Fruit fly (Drosophila melanogaster) Kc167 (cell line): ENCODE results near the gene CG3739.

Source experiments
- Myc ChIP-seq: fragments of >200 bp; optimal IDR thresholded peaks from 2 replicates; lab custom pipeline; 2017; ENCODE audit warnings: missing external identifiers
- Sin3A ChIP-seq: fragments of >200 bp; optimal IDR thresholded peaks from 2 replicates; lab custom pipeline; 2018; ENCODE audit warnings: missing external identifiers
- h ChIP-seq: fragments of >200 bp; optimal IDR thresholded peaks from 3 replicates; lab custom pipeline; 2018; ENCODE audit warnings: missing external identifiers
- insv ChIP-seq: fragments of >200 bp; optimal IDR thresholded peaks from 3 replicates; lab custom pipeline; 2018; ENCODE audit warnings: missing external identifiers
- psq ChIP-seq: fragments of >200 bp; optimal IDR thresholded peaks from 2 replicates; lab custom pipeline; 2017; ENCODE audit warnings: missing external identifiers
- ttk ChIP-seq: sonication (Bioruptor generic); optimal IDR thresholded peaks from 2 replicates; lab custom pipeline; 2017; ENCODE audit warnings: missing external identifiers

CG3739 gene

DNA sequence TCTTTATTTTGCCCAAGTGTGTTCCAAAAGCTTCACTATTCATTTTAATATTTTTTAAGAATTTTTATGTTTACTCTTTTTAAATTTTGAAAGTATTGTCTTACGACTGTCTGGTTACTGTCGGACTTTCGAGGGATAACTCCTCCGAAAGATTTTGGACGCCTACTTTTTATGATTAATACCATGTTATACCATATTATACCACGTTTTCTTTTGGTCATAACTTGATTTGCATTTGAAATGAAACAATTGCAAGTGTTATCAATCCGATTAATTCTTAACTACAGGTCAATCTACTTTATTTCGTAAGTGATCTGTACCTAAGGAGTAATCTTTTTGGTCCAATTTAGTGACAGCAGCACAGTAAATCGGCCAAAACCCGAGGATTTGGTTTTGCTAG lies 17.2 kb upstream of the CG3739 start, which contains the start of gene CG31404:
Gene CG31404 (minus strand): TSS at position 101 of the 400 bp plus-strand sequence.
- TF ChIP-seq insv (lab: Kevin White, UChicago) (no peak), Myc (lab: Kevin White, UChicago) (no peak), h (lab: Kevin White, UChicago) (no peak), Sin3A (lab: Kevin White, UChicago) (no peak), ttk (lab: Kevin White, UChicago) (no peak), psq (lab: Kevin White, UChicago) (no peak)

DNA sequence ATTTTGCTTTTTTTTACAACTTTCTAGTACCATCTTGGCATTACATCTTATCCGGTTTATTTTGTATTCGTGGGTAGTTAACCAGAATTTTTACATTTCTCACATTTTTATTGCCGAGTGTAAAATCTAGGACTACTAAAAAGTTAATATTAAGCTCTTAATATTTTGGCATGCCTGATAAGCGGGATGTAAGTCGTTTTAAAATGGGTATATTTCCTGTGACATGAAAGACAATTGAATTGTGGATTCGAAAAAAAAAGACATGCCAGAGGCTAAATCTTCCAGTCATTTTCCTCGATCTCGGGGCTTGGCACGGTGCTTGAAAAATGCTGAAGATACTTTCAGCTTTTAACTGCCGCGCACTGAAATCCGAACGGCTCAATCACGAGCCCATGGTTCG lies 16.0 kb upstream of the CG3739 start, which contains the start of gene CG31245:
Gene CG31245 (minus strand): TSS at position 101 of the 400 bp plus-strand sequence.
- TF ChIP-seq h (lab: Kevin White, UChicago) (no peak), ttk (lab: Kevin White, UChicago) (no peak), Sin3A (lab: Kevin White, UChicago) (no peak), psq (lab: Kevin White, UChicago) (no peak), insv (lab: Kevin White, UChicago) (no peak), Myc (lab: Kevin White, UChicago) (no peak)

DNA sequence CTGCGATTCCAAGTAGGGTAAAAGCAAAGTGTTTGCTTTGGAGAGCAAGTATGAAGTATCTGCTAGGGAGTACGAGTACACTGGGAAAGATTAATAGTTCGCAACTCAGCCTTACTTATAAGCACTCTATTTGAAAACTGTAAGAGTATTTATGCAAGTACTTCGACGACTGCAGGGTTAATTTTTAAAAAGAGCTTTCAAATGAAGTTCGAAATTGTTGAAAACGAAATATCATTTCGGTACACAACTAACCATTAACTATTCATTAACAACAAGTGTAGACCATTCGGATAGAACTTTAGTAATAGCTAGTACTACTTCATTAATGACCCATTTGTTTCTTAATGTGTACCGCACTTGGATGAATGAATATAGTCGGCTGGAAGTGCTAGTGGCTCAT lies 9.9 kb upstream of the CG3739 start:
- TF ChIP-seq h (lab: Kevin White, UChicago) (no peak), psq (lab: Kevin White, UChicago) (no peak)

DNA sequence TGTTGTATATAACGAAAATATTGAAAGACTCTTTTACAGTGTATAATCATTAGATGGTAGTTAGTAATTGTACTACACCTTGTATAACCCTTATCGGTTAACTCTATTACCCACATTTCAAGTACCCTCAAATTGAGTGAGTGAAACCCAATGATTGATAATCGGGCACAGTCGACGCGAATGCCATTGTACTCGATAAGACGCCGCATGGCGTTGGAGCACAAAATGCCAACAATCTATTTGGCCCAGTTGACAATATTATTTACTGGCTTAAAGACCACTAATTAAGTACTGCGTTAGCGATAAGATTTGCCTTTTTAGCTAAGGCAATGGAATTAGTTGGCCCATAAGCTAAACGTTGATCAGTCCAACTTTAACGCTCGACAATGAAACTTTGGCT lies 5.6 kb upstream of the CG3739 start, which contains the start of gene CG3734:
Gene CG3734 (plus strand): TSS at position 254 of the 400 bp plus-strand sequence.
- TF ChIP-seq insv (lab: Kevin White, UChicago) (no peak), ttk (lab: Kevin White, UChicago) (no peak), Myc (lab: Kevin White, UChicago) (no peak), Sin3A (lab: Kevin White, UChicago) (no peak), h (lab: Kevin White, UChicago) (no peak), psq (lab: Kevin White, UChicago) (no peak)

- no peak for TF ChIP-seq psq (lab: Kevin White, UChicago)
- TF ChIP-seq h (lab: Kevin White, UChicago): no peak
- no peak for TF ChIP-seq insv (lab: Kevin White, UChicago)
- no peak for TF ChIP-seq Myc (lab: Kevin White, UChicago)
- TF ChIP-seq Sin3A (lab: Kevin White, UChicago): no peak
- no peak for TF ChIP-seq ttk (lab: Kevin White, UChicago)
Measured at dm6 chr3R:19389919-19390318, 3.2 kb upstream of the CG3739 start, which contains the start of gene CG18493. Gene CG18493 (plus strand): TSS chr3R:19390270.

DNA sequence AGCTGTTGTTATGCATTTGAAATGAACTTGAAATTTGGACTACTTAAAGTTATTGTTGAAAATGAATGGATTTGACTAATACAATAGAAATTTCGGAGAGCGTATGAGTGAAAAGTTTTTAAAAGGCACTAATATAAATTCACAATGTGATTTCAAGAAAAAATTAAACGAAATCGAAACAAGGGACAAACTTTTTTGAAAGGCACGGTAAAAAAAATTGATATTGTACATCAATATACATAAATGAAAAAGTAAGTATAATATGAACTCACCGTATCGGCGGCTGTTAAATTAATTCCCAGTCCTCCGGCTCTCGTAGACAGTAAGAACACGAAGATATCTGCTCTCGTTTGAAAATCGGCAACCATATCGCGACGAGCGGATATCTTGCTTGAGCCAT lies 5.3 kb downstream of the CG3739 start, which contains the start of gene CG31244:
Gene CG31244 (minus strand): TSS at position 101 of the 400 bp plus-strand sequence.
- TF ChIP-seq Sin3A (lab: Kevin White, UChicago) (no peak), psq (lab: Kevin White, UChicago) (no peak), insv (lab: Kevin White, UChicago) (no peak), ttk (lab: Kevin White, UChicago) (no peak)

dm6 chr3R:19403096-19403515 lies 9.9 kb downstream of the CG3739 start, which contains the start of the genes Ino80 and Aptx:
Gene Ino80 (minus strand): TSS chr3R:19403153.
Gene Aptx (plus strand): TSS chr3R:19403455.
- TF ChIP-seq h (lab: Kevin White, UChicago): no peak
- no peak for TF ChIP-seq psq (lab: Kevin White, UChicago)
- TF ChIP-seq Sin3A (lab: Kevin White, UChicago): no peak

dm6 chr3R:19404296-19404695 lies 11.1 kb downstream of the CG3739 start:
- TF ChIP-seq h (lab: Kevin White, UChicago): no peak
- TF ChIP-seq ttk (lab: Kevin White, UChicago): no peak
- no peak for TF ChIP-seq psq (lab: Kevin White, UChicago)
- TF ChIP-seq insv (lab: Kevin White, UChicago): no peak
- no peak for TF ChIP-seq Myc (lab: Kevin White, UChicago)
- no peak for TF ChIP-seq Sin3A (lab: Kevin White, UChicago)

dm6 chr3R:19406852-19407251 lies 13.7 kb downstream of the CG3739 start:
- TF ChIP-seq psq (lab: Kevin White, UChicago) (no peak), ttk (lab: Kevin White, UChicago) (no peak), insv (lab: Kevin White, UChicago) (no peak), Sin3A (lab: Kevin White, UChicago) (no peak), h (lab: Kevin White, UChicago) (no peak), Myc (lab: Kevin White, UChicago) (no peak)

dm6 chr3R:19408573-19408972 lies 15.4 kb downstream of the CG3739 start, which contains the start of gene CG11626:
Gene CG11626 (plus strand): TSS chr3R:19408873.
- no peak for TF ChIP-seq ttk (lab: Kevin White, UChicago)
- TF ChIP-seq psq (lab: Kevin White, UChicago): no peak
- TF ChIP-seq insv (lab: Kevin White, UChicago): no peak
- no peak for TF ChIP-seq h (lab: Kevin White, UChicago)

- TF ChIP-seq Myc (lab: Kevin White, UChicago): no peak
- no peak for TF ChIP-seq h (lab: Kevin White, UChicago)
- TF ChIP-seq insv (lab: Kevin White, UChicago): no peak
Measured at dm6 chr3R:19411371-19411770, 18.2 kb downstream of the CG3739 start.

DNA sequence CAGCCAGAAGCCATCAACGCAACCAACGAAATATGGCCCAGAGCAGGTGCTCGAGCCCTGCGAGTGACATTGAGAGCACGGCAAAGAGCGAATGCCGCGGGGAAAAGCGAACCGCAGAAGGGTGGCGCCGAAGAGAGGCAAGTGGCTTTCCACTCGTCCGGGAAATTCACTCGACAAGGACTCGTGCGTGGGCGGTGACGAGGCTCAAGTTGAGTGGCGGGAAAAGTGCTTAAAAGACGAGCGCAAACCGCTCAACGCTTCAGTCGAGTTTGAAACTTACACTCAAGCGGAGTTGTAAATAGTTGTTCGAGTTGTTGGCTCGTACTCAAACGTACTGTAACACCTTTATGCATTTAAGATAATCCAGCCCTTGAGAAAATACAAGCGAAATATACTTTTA lies 19.3 kb downstream of the CG3739 start, which contains the start of gene CG31221:
Gene CG31221 (plus strand): TSS at position 256 of the 400 bp plus-strand sequence.
- TF ChIP-seq Sin3A (lab: Kevin White, UChicago): no peak
- TF ChIP-seq insv (lab: Kevin White, UChicago): no peak
- TF ChIP-seq ttk (lab: Kevin White, UChicago): no peak
- no peak for TF ChIP-seq Myc (lab: Kevin White, UChicago)
- TF ChIP-seq psq (lab: Kevin White, UChicago): no peak
- no peak for TF ChIP-seq h (lab: Kevin White, UChicago)
